Fruit fly (Drosophila melanogaster) whole organism: ENCODE results near the gene CG34376.

Source experiments
- CG8478 ChIP-seq: fragments of >200 bp; optimal IDR thresholded peaks from 2 replicates; lab custom pipeline; 2018; ENCODE audit warnings: inconsistent platforms
- Dll ChIP-seq: fragments of >200 bp; optimal IDR thresholded peaks from 2 replicates; lab custom pipeline; 2017
- EcR ChIP-seq, 2 experiments: fragments of >200 bp; optimal IDR thresholded peaks; 2 replicates each; lab custom pipeline; 2017; ENCODE audit warnings: missing biosample characterization in 2 of 2, missing genetic modification characterization in 2 of 2, missing genetic modification reagents in 2 of 2
- pan ChIP-seq: fragments of >200 bp; optimal IDR thresholded peaks from 2 replicates; lab custom pipeline; 2017
- psq ChIP-seq: fragments of >200 bp; optimal IDR thresholded peaks from 2 replicates; lab custom pipeline; 2017
- usp ChIP-seq: fragments of >200 bp; optimal IDR thresholded peaks from 2 replicates; lab custom pipeline; 2017; ENCODE audit warnings: missing biosample characterization, missing genetic modification characterization, mixed read lengths

The CG34376 gene

dm6 chr3R:22447874-22448254 is at the start of gene CG34376:
Gene CG34376 (plus strand): TSS chr3R:22448099.
- TF ChIP-seq psq (lab: Kevin White, UChicago), result peak; percentile 61
- no peak for TF ChIP-seq Dll (lab: Kevin White, UChicago)

dm6 chr3R:22400246-22400645 is 47.7 kb upstream of the CG34376 start:
- TF ChIP-seq psq (lab: Kevin White, UChicago) (no peak), Dll (lab: Kevin White, UChicago) (no peak), CG8478 (lab: Kevin White, UChicago) (no peak), pan (lab: Kevin White, UChicago) (no peak), EcR (GFP tag; optimal IDR thresholded peaks at IDR 0.05; lab: Kevin White, UChicago) (no peak), usp (GFP tag; lab: Kevin White, UChicago) (no peak)

- TF ChIP-seq Dll (lab: Kevin White, UChicago), result no peak
- TF ChIP-seq CG8478 (lab: Kevin White, UChicago), result no peak
- TF ChIP-seq psq (lab: Kevin White, UChicago), result no peak
- TF ChIP-seq EcR (GFP tag; optimal IDR thresholded peaks at IDR 0.05; lab: Kevin White, UChicago), result no peak
- no peak for TF ChIP-seq pan (lab: Kevin White, UChicago)
- TF ChIP-seq usp (GFP tag; lab: Kevin White, UChicago), result no peak
These were observed 45.5 kb upstream of the CG34376 start, which contains the start of gene CG13856 for dm6 chr3R:22402355-22402754. Gene CG13856 (plus strand): TSS chr3R:22402655.

DNA sequence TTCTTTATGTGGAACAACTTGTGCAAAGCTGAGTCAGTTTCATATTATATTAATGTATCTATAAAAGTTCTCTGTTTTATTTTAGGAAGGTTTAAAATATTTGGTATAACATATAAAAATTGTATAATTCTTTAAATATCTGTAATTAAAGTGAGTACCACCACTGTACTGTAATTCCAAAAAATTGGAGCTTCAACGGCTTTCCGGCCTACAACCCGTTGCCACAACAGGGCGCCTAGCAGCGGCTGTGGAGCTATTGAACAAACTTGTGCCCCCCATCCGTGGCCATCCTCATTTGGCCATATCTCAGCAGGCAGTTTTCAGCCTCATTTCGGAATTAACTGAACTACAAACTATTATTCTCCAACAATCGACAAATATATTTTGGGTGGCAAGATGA is 42.3 kb upstream of the CG34376 start, which contains the start of gene CG13855:
Gene CG13855 (plus strand): TSS at position 301 of the 400 bp plus-strand sequence.
- no peak for TF ChIP-seq psq (lab: Kevin White, UChicago)
- TF ChIP-seq usp (GFP tag; lab: Kevin White, UChicago), result no peak
- TF ChIP-seq Dll (lab: Kevin White, UChicago), result no peak
- TF ChIP-seq pan (lab: Kevin White, UChicago), result no peak
- TF ChIP-seq CG8478 (lab: Kevin White, UChicago), result no peak
- no peak for TF ChIP-seq EcR (GFP tag; optimal IDR thresholded peaks at IDR 0.05; lab: Kevin White, UChicago)

dm6 chr3R:22410537-22411360 is 37.1 kb upstream of the CG34376 start, which contains the start of the genes CG13850 and lqfR:
Gene CG13850 (minus strand): TSS chr3R:22410915.
Gene lqfR (plus strand): TSS chr3R:22411301.
- TF ChIP-seq CG8478 (lab: Kevin White, UChicago), result no peak
- no peak for TF ChIP-seq EcR (GFP tag; optimal IDR thresholded peaks at IDR 0.05; lab: Kevin White, UChicago)
- no peak for TF ChIP-seq Dll (lab: Kevin White, UChicago)

DNA sequence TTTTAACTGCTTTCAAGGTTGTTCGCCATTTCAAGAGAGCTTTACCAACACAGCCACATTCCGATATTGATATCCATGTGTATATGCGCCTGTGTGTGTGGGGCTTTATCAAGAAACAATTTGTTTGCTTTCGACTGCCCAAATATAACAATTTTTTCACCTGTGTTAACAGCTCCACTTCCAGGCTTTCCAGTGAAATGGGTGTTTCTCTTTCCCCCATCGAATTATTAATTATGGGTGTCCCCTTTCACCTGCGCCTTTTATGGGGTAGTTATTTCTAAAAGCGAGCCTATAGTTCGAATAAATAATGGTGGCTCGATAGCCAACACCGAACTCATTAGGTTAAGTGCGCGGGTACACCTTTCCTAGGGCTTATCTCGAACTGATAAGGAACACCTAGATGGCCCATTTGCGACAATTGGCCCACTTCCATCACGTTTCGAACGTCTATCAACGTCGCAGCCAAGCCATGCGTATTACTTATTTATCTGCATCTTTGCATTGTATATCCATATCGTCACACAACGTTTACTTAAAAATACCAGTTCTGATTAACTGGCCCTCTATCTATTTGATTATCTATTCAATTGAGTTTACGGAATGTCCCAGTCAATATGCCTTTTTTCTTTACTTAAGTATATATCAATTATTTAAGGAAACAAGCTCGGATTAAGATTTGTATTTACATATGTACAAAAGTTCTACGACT is 35.9 kb upstream of the CG34376 start:
- TF ChIP-seq Dll (lab: Kevin White, UChicago) (no peak), pan (lab: Kevin White, UChicago) (no peak), psq (lab: Kevin White, UChicago) (no peak), usp (GFP tag; lab: Kevin White, UChicago) (no peak), CG8478 (lab: Kevin White, UChicago) (no peak), EcR (GFP tag; optimal IDR thresholded peaks at IDR 0.05; lab: Kevin White, UChicago) (no peak)

DNA sequence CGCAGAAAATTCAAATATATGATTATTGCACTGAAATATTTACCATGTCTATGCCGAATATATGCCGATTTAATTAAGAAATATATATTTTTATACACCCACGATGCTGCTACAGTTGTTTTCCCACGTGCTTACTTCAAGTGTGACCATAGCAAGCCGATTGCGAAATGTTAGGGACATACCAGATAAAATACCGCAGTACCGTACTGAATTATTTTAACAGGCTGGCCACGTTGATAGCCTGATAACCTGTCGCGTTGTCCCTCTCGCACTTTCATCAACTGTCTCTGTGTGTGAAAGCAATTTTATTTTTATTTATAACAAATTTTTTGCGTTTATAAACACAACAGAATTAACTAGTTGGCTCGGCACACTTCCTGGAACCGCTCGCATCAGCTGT is 27.0 kb upstream of the CG34376 start, which contains the start of the genes Nop56 and mats:
Gene Nop56 (minus strand): TSS at position 158 of the 400 bp plus-strand sequence.
Gene mats (plus strand): TSS at position 251 of the 400 bp plus-strand sequence.
- no peak for TF ChIP-seq Dll (lab: Kevin White, UChicago)
- TF ChIP-seq pan (lab: Kevin White, UChicago), result no peak
- no peak for TF ChIP-seq usp (GFP tag; lab: Kevin White, UChicago)
- no peak for TF ChIP-seq CG8478 (lab: Kevin White, UChicago)
- no peak for TF ChIP-seq psq (lab: Kevin White, UChicago)
- no peak for TF ChIP-seq EcR (GFP tag; optimal IDR thresholded peaks at IDR 0.05; lab: Kevin White, UChicago)

DNA sequence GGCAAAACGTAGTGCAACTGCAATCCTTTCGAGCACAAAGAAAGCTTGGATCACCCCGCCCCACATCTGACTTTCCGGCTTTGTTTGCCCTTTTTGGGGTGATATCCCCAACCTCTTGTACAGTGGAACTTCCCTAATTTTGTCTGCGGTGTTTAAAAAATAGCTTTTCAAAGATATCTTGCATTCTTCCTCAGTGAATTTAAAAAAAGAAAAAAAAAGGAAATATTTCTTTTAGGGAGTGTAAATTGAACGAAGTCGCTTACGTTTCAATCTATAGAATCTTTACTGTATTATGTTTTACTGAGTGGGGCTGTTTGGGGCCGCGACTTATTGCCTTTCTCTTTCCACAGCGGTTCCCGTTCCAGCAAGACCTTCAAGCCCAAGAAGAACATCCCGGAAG is 26.3 kb upstream of the CG34376 start:
- no peak for TF ChIP-seq usp (GFP tag; lab: Kevin White, UChicago)
- TF ChIP-seq Dll (lab: Kevin White, UChicago), result no peak
- TF ChIP-seq EcR (GFP tag; optimal IDR thresholded peaks at IDR 0.05; lab: Kevin White, UChicago), result no peak
- no peak for TF ChIP-seq pan (lab: Kevin White, UChicago)
- no peak for TF ChIP-seq psq (lab: Kevin White, UChicago)
- no peak for TF ChIP-seq CG8478 (lab: Kevin White, UChicago)

DNA sequence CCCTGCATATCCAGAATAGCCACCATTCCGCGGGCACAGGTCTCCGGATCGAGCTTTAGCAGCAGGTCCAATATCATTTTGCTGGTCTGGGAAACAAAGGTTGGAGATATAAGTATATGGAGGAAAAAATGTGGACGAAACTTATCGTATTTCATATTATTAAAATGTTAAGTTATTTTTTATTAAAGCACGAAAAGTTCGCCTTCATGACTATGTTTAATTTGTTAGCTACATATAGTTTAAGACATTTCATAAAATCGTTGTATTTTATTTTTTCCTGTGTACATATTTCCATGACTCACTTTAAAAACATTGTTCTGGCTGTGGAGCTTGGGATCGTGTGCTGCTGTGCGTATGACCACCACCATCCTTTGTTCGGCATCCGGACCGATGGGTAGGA is 23.9 kb upstream of the CG34376 start:
- no peak for TF ChIP-seq usp (GFP tag; lab: Kevin White, UChicago)
- no peak for TF ChIP-seq Dll (lab: Kevin White, UChicago)
- no peak for TF ChIP-seq EcR (GFP tag; optimal IDR thresholded peaks at IDR 0.05; lab: Kevin White, UChicago)
- no peak for TF ChIP-seq psq (lab: Kevin White, UChicago)
- no peak for TF ChIP-seq CG8478 (lab: Kevin White, UChicago)
- TF ChIP-seq pan (lab: Kevin White, UChicago), result no peak

DNA sequence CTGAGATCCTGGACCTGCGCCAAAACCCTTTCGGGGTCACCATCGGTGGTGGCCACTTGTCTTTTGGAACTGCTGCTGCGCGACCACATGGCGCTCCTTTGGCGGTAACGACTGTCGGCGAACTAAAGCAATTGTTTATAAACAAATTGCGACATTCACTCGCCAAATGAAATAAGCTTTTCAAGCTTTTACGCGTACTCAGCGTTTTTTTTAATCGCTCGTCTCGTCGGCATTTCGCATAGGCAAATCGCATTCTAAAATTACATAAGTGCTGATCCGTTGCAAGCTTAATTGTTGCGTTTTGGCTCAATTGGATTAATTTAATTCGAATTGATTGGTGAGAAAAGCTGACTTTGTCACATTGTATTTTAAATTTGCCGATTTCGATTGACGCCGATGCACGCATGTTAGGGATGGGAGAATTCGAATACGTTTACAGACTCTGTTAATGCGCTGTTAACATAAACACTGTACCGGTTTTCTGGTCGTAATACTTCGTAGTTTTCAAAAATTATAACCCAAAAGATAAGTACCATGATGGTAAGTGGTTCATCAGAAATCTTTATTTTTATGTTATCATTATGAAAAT is 23.2 kb upstream of the CG34376 start, which contains the start of gene pinta:
Gene pinta (minus strand): TSS at position 328 of the 589 bp plus-strand sequence.
- TF ChIP-seq Dll (lab: Kevin White, UChicago) (no peak), pan (lab: Kevin White, UChicago) (no peak), EcR (GFP tag; optimal IDR thresholded peaks at IDR 0.05; lab: Kevin White, UChicago) (no peak), psq (lab: Kevin White, UChicago) (no peak), usp (GFP tag; lab: Kevin White, UChicago) (no peak), CG8478 (lab: Kevin White, UChicago) (no peak)
